Fruit fly (Drosophila melanogaster): Measurements from ENCODE around the gene bchs.

Gene bchs

dm6 chr2L:5892762-5893161 lies 14.2 kb upstream of the bchs start, which contains the start of gene Acp26Ab:
Gene Acp26Ab, minus strand, starts transcription at chr2L:5892862.
- TF ChIP-seq CG8478 (optimal IDR thresholded peaks at IDR 0.05) (no peak), Dll (optimal IDR thresholded peaks at IDR 0.05) (no peak), EcR (GFP tag; optimal IDR thresholded peaks at IDR 0.05) (no peak), pan (optimal IDR thresholded peaks at IDR 0.05) (no peak), psq (optimal IDR thresholded peaks at IDR 0.05) (no peak), usp (GFP tag; optimal IDR thresholded peaks at IDR 0.05) (no peak)

DNA sequence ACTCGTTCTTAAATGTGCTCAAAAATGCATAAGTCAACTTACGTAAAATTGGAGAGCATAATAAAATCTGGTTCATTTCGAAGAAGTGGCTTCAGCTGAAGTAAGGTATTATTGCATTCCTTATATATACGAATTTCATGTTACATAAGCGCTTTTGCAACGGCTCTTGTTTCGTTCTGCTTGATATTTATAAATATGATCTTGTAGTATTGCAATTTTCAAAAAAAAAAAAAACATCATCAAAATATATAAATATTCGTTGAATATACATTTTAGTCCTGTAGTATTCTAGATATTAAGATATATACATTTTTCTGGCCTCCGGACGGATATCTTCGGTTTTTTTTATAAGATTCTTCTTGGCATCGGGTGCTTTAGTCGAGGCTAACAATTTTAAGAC lies 13.2 kb upstream of the bchs start, which contains the start of gene Acp26Aa:
Acp26Aa (minus strand) TSS at position 101 of the 400 bp plus-strand sequence.
- TF ChIP-seq pan (optimal IDR thresholded peaks at IDR 0.05) (no peak), Dll (optimal IDR thresholded peaks at IDR 0.05) (no peak), psq (optimal IDR thresholded peaks at IDR 0.05) (no peak), CG8478 (optimal IDR thresholded peaks at IDR 0.05) (no peak), EcR (GFP tag; optimal IDR thresholded peaks at IDR 0.05) (no peak), usp (GFP tag; optimal IDR thresholded peaks at IDR 0.05) (no peak)

- TF ChIP-seq usp (GFP tag; optimal IDR thresholded peaks at IDR 0.05) = no peak
- TF ChIP-seq CG8478 (optimal IDR thresholded peaks at IDR 0.05) = no peak
- TF ChIP-seq EcR (GFP tag; optimal IDR thresholded peaks at IDR 0.05) = no peak
- TF ChIP-seq Dll (optimal IDR thresholded peaks at IDR 0.05) = no peak
- no peak for TF ChIP-seq pan (optimal IDR thresholded peaks at IDR 0.05)
- no peak for TF ChIP-seq psq (optimal IDR thresholded peaks at IDR 0.05)
Observed at dm6 chr2L:5894533-5894932, 12.4 kb upstream of the bchs start.

- TF ChIP-seq Dll (optimal IDR thresholded peaks at IDR 0.05) (no peak), usp (GFP tag; optimal IDR thresholded peaks at IDR 0.05) (no peak)
Observed at dm6 chr2L:5899170-5899708, 7.7 kb upstream of the bchs start.

dm6 chr2L:5901553-5901952 lies 5.4 kb upstream of the bchs start:
- TF ChIP-seq EcR (GFP tag; optimal IDR thresholded peaks at IDR 0.05) (no peak), usp (GFP tag; optimal IDR thresholded peaks at IDR 0.05) (no peak), pan (optimal IDR thresholded peaks at IDR 0.05) (no peak), Dll (optimal IDR thresholded peaks at IDR 0.05) (no peak), psq (optimal IDR thresholded peaks at IDR 0.05) (no peak), CG8478 (optimal IDR thresholded peaks at IDR 0.05) (no peak)

dm6 chr2L:5902898-5903297 lies 4.1 kb upstream of the bchs start:
- no peak for TF ChIP-seq CG8478 (optimal IDR thresholded peaks at IDR 0.05)
- TF ChIP-seq psq (optimal IDR thresholded peaks at IDR 0.05) = no peak
- TF ChIP-seq usp (GFP tag; optimal IDR thresholded peaks at IDR 0.05) = no peak
- TF ChIP-seq EcR (GFP tag; optimal IDR thresholded peaks at IDR 0.05) = no peak
- TF ChIP-seq Dll (optimal IDR thresholded peaks at IDR 0.05) = no peak
- no peak for TF ChIP-seq pan (optimal IDR thresholded peaks at IDR 0.05)

- no peak for TF ChIP-seq psq (optimal IDR thresholded peaks at IDR 0.05)
- TF ChIP-seq CG8478 (optimal IDR thresholded peaks at IDR 0.05) = no peak
- TF ChIP-seq pan (optimal IDR thresholded peaks at IDR 0.05) = no peak
- TF ChIP-seq usp (GFP tag; optimal IDR thresholded peaks at IDR 0.05) = no peak
- no peak for TF ChIP-seq Dll (optimal IDR thresholded peaks at IDR 0.05)
- no peak for TF ChIP-seq EcR (GFP tag; optimal IDR thresholded peaks at IDR 0.05)
Observed at dm6 chr2L:5904585-5904984, 2.4 kb upstream of the bchs start, which contains the start of gene CG9021. Gene CG9021, minus strand, starts transcription at chr2L:5904689.

DNA sequence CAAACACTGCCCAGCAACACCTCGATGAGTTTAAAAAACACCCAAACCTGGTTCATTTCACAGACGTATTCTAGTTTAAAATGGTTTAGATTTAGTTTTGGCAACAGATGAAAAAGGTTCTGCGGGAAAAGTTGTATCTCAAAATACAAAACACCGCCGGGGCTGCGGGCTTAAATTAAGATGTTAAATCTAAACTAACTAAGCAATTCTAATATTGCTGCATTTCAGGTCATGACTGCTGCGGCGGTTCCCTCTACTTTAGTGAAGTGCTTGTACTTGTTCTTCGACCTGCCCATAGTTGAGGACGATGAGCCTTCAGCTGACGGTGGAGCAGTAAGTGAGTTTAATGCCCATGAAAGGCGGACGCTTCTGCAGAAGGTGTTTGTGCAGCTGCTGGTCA lies 3.2 kb downstream of the bchs start, which contains the start of gene CG14000:
CG14000 (minus strand) TSS at position 101 of the 400 bp plus-strand sequence.
- no peak for TF ChIP-seq Dll (optimal IDR thresholded peaks at IDR 0.05)
- no peak for TF ChIP-seq EcR (GFP tag; optimal IDR thresholded peaks at IDR 0.05)
- TF ChIP-seq CG8478 (optimal IDR thresholded peaks at IDR 0.05) = no peak
- TF ChIP-seq psq (optimal IDR thresholded peaks at IDR 0.05) = no peak
- TF ChIP-seq pan (optimal IDR thresholded peaks at IDR 0.05) = no peak
- no peak for TF ChIP-seq usp (GFP tag; optimal IDR thresholded peaks at IDR 0.05)

DNA sequence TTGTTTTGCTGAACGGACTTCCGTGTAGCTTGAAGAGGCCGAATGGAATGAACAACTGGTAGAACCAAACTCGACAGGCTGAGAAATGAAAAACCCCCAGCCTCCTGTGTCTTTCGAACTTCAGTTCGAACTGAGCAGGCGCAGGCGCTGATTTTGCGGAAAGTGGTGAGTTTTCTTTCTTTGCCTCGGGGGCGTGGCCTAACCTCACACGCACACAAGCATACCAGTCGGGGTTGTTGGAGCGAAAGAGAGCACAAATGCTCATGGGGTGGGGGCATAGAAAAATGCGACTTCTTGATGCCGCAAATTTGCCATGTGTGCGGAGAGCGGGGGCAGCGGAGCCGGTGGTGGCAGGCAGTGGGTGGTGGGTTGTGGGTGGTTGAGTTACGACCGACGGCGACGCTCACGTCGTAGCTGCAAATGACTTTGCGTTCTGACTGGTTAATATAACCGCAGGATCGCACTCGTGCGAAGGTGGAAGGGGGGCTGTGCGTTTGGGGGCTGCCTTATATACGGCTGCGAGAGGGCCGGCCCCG lies 16.7 kb downstream of the bchs start, which contains the start of gene CG9016:
CG9016 (minus strand) TSS at position 51 of the 536 bp plus-strand sequence.
- TF ChIP-seq psq (optimal IDR thresholded peaks at IDR 0.05) = no peak
- TF ChIP-seq Dll (optimal IDR thresholded peaks at IDR 0.05) = no peak
- TF ChIP-seq EcR (GFP tag; optimal IDR thresholded peaks at IDR 0.05) = no peak
- no peak for TF ChIP-seq pan (optimal IDR thresholded peaks at IDR 0.05)

- TF ChIP-seq psq (optimal IDR thresholded peaks at IDR 0.05) (no peak), pan (optimal IDR thresholded peaks at IDR 0.05) (no peak), EcR (GFP tag; optimal IDR thresholded peaks at IDR 0.05) (no peak), usp (GFP tag; optimal IDR thresholded peaks at IDR 0.05) (no peak), CG8478 (optimal IDR thresholded peaks at IDR 0.05) (no peak), Dll (optimal IDR thresholded peaks at IDR 0.05) (no peak)
Observed at dm6 chr2L:5925164-5925563, 18.2 kb downstream of the bchs start.

DNA sequence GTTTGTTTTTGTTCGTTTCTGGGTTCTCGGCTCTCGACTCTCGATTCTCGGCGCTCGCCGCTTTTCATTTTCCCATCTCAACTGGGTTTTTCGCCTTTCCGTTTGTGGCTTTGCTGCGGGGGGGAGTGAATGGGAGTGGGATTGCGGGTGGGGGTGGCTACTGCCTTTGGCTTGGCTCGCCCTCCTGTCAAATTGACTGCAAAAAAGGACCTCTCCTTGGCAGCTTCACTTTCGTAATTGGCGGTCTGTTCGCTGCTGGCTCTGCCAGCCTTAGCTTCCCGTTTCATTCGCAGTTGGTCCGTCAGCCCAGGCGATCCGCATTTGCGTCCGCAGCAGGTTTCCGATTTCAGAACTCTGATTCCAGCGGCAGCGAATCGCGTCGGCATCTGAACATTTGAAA lies 18.7 kb downstream of the bchs start, which contains the start of gene dsf:
dsf (plus strand) TSS at position 301 of the 400 bp plus-strand sequence.
- no peak for TF ChIP-seq CG8478 (optimal IDR thresholded peaks at IDR 0.05)

DNA sequence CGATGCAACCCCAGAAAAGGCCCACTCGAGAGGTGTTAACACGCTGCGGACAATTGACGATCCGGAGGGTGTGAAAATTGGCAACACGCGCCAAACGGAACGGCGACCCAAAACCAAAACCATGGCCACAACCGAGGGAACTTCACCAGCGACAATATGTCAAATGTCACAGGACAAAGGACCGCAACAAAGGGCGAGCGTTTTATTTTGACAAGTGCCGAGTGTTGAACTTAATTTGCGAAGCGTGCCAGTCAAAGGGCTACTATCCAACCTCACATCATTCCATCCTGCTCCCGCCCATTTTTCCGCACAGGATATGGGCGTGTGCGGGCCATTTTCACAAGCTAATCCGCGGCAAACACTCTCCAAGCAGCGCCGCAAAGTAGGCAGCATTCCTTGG lies 20.4 kb downstream of the bchs start:
- no peak for TF ChIP-seq CG8478 (optimal IDR thresholded peaks at IDR 0.05)
- no peak for TF ChIP-seq psq (optimal IDR thresholded peaks at IDR 0.05)
- no peak for TF ChIP-seq pan (optimal IDR thresholded peaks at IDR 0.05)
- no peak for TF ChIP-seq usp (GFP tag; optimal IDR thresholded peaks at IDR 0.05)
- no peak for TF ChIP-seq EcR (GFP tag; optimal IDR thresholded peaks at IDR 0.05)
- no peak for TF ChIP-seq Dll (optimal IDR thresholded peaks at IDR 0.05)

Measured in whole organism.